Fruit fly (Drosophila melanogaster) whole organism, embryonic: ENCODE data around the gene Argp.

ENCODE experiments used
- BEAF-32 ChIP-seq: fragments of 200-800 bp; sonication (Bioruptor generic); optimal IDR thresholded peaks from 3 replicates; lab custom pipeline; 2017; ENCODE audit warnings: missing biosample characterization, missing genetic modification characterization, mild to moderate bottlenecking, moderate library complexity, missing genetic modification reagents
- C15 ChIP-seq: fragments of 200-800 bp; sonication (Bioruptor generic); IDR thresholded peaks from 3 replicates; pipeline ENCODE4 v1.3.6; 2022; ENCODE audit warnings: missing biosample characterization, missing genetic modification characterization
- CG10462 ChIP-seq: fragments of 200-800 bp; sonication (Bioruptor generic); optimal IDR thresholded peaks from 2 replicates; lab custom pipeline; 2016; ENCODE audit warnings: missing biosample characterization, missing genetic modification characterization
- CG10565 ChIP-seq: fragments of 200-800 bp; sonication (Bioruptor generic); optimal IDR thresholded peaks from 3 replicates; lab custom pipeline; 2016; ENCODE audit warnings: missing biosample characterization, mild to moderate bottlenecking, missing genetic modification characterization
- CG12155 ChIP-seq: fragments of 200-800 bp; sonication (Bioruptor generic); optimal IDR thresholded peaks from 3 replicates; lab custom pipeline; 2016; ENCODE audit warnings: missing biosample characterization, missing genetic modification characterization
- CG1233 ChIP-seq: fragments of 200-800 bp; sonication (Bioruptor generic); optimal IDR thresholded peaks from 4 replicates; lab custom pipeline; 2018; ENCODE audit warnings: missing biosample characterization, mild to moderate bottlenecking, missing genetic modification characterization
- CG14667 ChIP-seq: fragments of 200-800 bp; sonication (Bioruptor generic); IDR thresholded peaks from 2 replicates; pipeline ENCODE4 v1.3.6; 2022; ENCODE audit warnings: missing biosample characterization, missing genetic modification characterization
- CG1529 ChIP-seq: fragments of 200-800 bp; sonication (Bioruptor generic); optimal IDR thresholded peaks from 3 replicates; lab custom pipeline; 2018; ENCODE audit warnings: missing biosample characterization, missing genetic modification characterization
- CG17612 ChIP-seq: fragments of 200-800 bp; sonication (Bioruptor generic); IDR thresholded peaks from 2 replicates; pipeline ENCODE4 v1.3.6; 2022; ENCODE audit warnings: missing biosample characterization, missing genetic modification characterization
- CG17912 ChIP-seq: fragments of 200-800 bp; sonication (Bioruptor generic); optimal IDR thresholded peaks from 2 replicates; lab custom pipeline; 2018; ENCODE audit warnings: missing biosample characterization, mild to moderate bottlenecking, missing genetic modification characterization
- CG18262 ChIP-seq: fragments of 200-800 bp; optimal IDR thresholded peaks from 3 replicates; lab custom pipeline; 2019; ENCODE audit warnings: missing biosample characterization, mild to moderate bottlenecking, missing genetic modification characterization, moderate library complexity
- CG18599 ChIP-seq: fragments of 200-800 bp; sonication (Bioruptor generic); optimal IDR thresholded peaks from 3 replicates; lab custom pipeline; 2017; ENCODE audit warnings: missing biosample characterization, missing genetic modification characterization, mild to moderate bottlenecking, moderate library complexity, missing genetic modification reagents
- CG2202 ChIP-seq: fragments of 200-800 bp; sonication (Bioruptor generic); optimal IDR thresholded peaks from 2 replicates; lab custom pipeline; 2018; ENCODE audit warnings: missing biosample characterization, mild to moderate bottlenecking, missing genetic modification characterization
- CG3163 ChIP-seq: fragments of 200-800 bp; sonication (Bioruptor generic); optimal IDR thresholded peaks from 3 replicates; lab custom pipeline; 2016; ENCODE audit warnings: missing biosample characterization, missing genetic modification characterization
- CG3281 ChIP-seq: fragments of 200-800 bp; sonication (Bioruptor generic); optimal IDR thresholded peaks from 3 replicates; lab custom pipeline; 2017; ENCODE audit warnings: missing biosample characterization, mild to moderate bottlenecking, missing genetic modification characterization
- CG6254 ChIP-seq: fragments of 200-800 bp; sonication (Bioruptor generic); optimal IDR thresholded peaks from 3 replicates; lab custom pipeline; 2017; ENCODE audit warnings: mild to moderate bottlenecking, missing biosample characterization, missing genetic modification reagents, missing genetic modification characterization
- CG7786 ChIP-seq: fragments of 200-800 bp; sonication (Bioruptor generic); optimal IDR thresholded peaks from 2 replicates; lab custom pipeline; 2016; ENCODE audit warnings: missing biosample characterization, missing genetic modification characterization
- CG8290 ChIP-seq, 3 experiments: fragments of 200-800 bp; sonication (Bioruptor generic); optimal IDR thresholded peaks; 2 replicates each; lab custom pipeline; 2016 to 2019; ENCODE audit warnings: missing biosample characterization in 3 of 3, missing genetic modification characterization in 3 of 3, mild to moderate bottlenecking in 2 of 3, moderate library complexity in 1 of 3
- CG8478 ChIP-seq: fragments of >200 bp; optimal IDR thresholded peaks from 2 replicates; lab custom pipeline; 2018
- CHES-1-like ChIP-seq: fragments of 200-800 bp; sonication (Bioruptor generic); optimal IDR thresholded peaks from 2 replicates; lab custom pipeline; 2016; ENCODE audit warnings: missing biosample characterization, missing genetic modification characterization
- CkIIα-i1 ChIP-seq: fragments of 200-800 bp; sonication (Bioruptor generic); IDR thresholded peaks from 2 replicates; pipeline ENCODE4 v1.3.6; 2022; ENCODE audit warnings: missing biosample characterization, missing genetic modification characterization
- CrebB ChIP-seq: fragments of 200-800 bp; sonication (Bioruptor generic); optimal IDR thresholded peaks from 3 replicates; lab custom pipeline; 2018; ENCODE audit warnings: missing biosample characterization, mild to moderate bottlenecking, missing genetic modification characterization
- Mad ChIP-seq: fragments of 200-800 bp; sonication (Bioruptor generic); optimal IDR thresholded peaks from 2 replicates; lab custom pipeline; 2016; ENCODE audit warnings: missing biosample characterization, missing genetic modification characterization
- Mrtf ChIP-seq: fragments of 200-800 bp; sonication (Bioruptor generic); IDR thresholded peaks from 3 replicates; pipeline ENCODE4 v1.3.6; 2022; ENCODE audit warnings: missing biosample characterization, missing genetic modification characterization
- Six4 ChIP-seq: fragments of 200-800 bp; sonication (Bioruptor generic); optimal IDR thresholded peaks from 2 replicates; lab custom pipeline; 2016; ENCODE audit warnings: missing biosample characterization, missing genetic modification characterization
- Sox102F ChIP-seq: fragments of 200-800 bp; sonication (Bioruptor generic); optimal IDR thresholded peaks from 2 replicates; lab custom pipeline; 2018; ENCODE audit warnings: missing biosample characterization, mild to moderate bottlenecking, missing genetic modification characterization, moderate library complexity
- TFAM ChIP-seq: fragments of 200-800 bp; sonication (Bioruptor generic); optimal IDR thresholded peaks from 2 replicates; lab custom pipeline; 2017; ENCODE audit warnings: missing biosample characterization, missing genetic modification characterization, inconsistent platforms
- Usf ChIP-seq: fragments of 200-800 bp; sonication (Bioruptor generic); optimal IDR thresholded peaks from 2 replicates; lab custom pipeline; 2017; ENCODE audit warnings: missing genotype, missing biosample characterization, missing genetic modification characterization
- cg ChIP-seq: fragments of 200-800 bp; sonication (Bioruptor generic); optimal IDR thresholded peaks from 3 replicates; lab custom pipeline; 2019; ENCODE audit warnings: missing biosample characterization, mild to moderate bottlenecking, missing genetic modification characterization, moderate library complexity
- dan ChIP-seq: fragments of 200-800 bp; sonication (Bioruptor generic); IDR thresholded peaks from 2 replicates; pipeline ENCODE4 v1.3.6; 2022; ENCODE audit warnings: missing biosample characterization, missing genetic modification characterization
- dati ChIP-seq: fragments of 200-800 bp; sonication (Bioruptor generic); IDR thresholded peaks from 2 replicates; pipeline ENCODE4 v1.3.6; 2022; ENCODE audit warnings: missing biosample characterization, missing genetic modification characterization
- dpn ChIP-seq, 2 experiments: fragments of 200-800 bp; sonication (Bioruptor generic); optimal IDR thresholded peaks; 3 replicates each; lab custom pipeline; 2016; ENCODE audit warnings: missing biosample characterization in 2 of 2, missing genetic modification characterization in 2 of 2
- ftz-f1 ChIP-seq: fragments of 200-800 bp; sonication (Bioruptor generic); optimal IDR thresholded peaks from 2 replicates; lab custom pipeline; 2016; ENCODE audit warnings: missing biosample characterization, missing genetic modification characterization
- gsb ChIP-seq: fragments of 200-800 bp; sonication (Bioruptor generic); IDR thresholded peaks from 2 replicates; pipeline ENCODE4 v1.3.6; 2022; ENCODE audit warnings: missing biosample characterization, missing genetic modification characterization
- hkb ChIP-seq, 2 experiments: fragments of 200-800 bp in 1 of 2; fragments of >200 bp in 1 of 2; sonication (Bioruptor generic) in 1 of 2; IDR thresholded peaks in 1 of 2; optimal IDR thresholded peaks in 1 of 2; 2 replicates each; pipeline versions ENCODE4 v1.3.6 to Lab custom; 2017 to 2022; ENCODE audit warnings: missing biosample characterization in 1 of 2, missing genetic modification characterization in 1 of 2
- jumu ChIP-seq: fragments of 200-800 bp; sonication (Bioruptor generic); optimal IDR thresholded peaks from 3 replicates; lab custom pipeline; 2016; ENCODE audit warnings: missing biosample characterization, missing genetic modification characterization
- lilli ChIP-seq: fragments of 200-800 bp; sonication (Bioruptor generic); optimal IDR thresholded peaks from 3 replicates; lab custom pipeline; 2016; ENCODE audit warnings: missing biosample characterization, missing genetic modification characterization
- nmo ChIP-seq: fragments of 200-800 bp; sonication (Bioruptor generic); optimal IDR thresholded peaks from 2 replicates; lab custom pipeline; 2018; ENCODE audit warnings: missing biosample characterization, mild to moderate bottlenecking, missing genetic modification characterization, moderate library complexity
- p53 ChIP-seq: fragments of 200-800 bp; sonication (Bioruptor generic); optimal IDR thresholded peaks from 2 replicates; lab custom pipeline; 2016; ENCODE audit warnings: missing biosample characterization, missing genetic modification characterization
- prd ChIP-seq, 3 experiments: fragments of >200 bp in 2 of 3; fragments of 200-800 bp in 1 of 3; sonication (Bioruptor generic) in 1 of 3; optimal IDR thresholded peaks in 2 of 3; IDR thresholded peaks in 1 of 3; 2 replicates in 2 of 3; 3 replicates in 1 of 3; pipeline versions ENCODE4 v1.3.6 to Lab custom; 2017 to 2022; ENCODE audit warnings: missing biosample characterization in 1 of 3, missing genetic modification characterization in 1 of 3
- pum ChIP-seq: fragments of 200-800 bp; sonication (Bioruptor generic); optimal IDR thresholded peaks from 2 replicates; lab custom pipeline; 2016; ENCODE audit warnings: missing biosample characterization, missing genetic modification characterization
- salm ChIP-seq: fragments of 200-800 bp; sonication (Bioruptor generic); optimal IDR thresholded peaks from 2 replicates; lab custom pipeline; 2018; ENCODE audit warnings: missing biosample characterization, mild to moderate bottlenecking, missing genetic modification characterization
- schlank ChIP-seq: fragments of 200-800 bp; sonication (Bioruptor generic); optimal IDR thresholded peaks from 2 replicates; lab custom pipeline; 2018; ENCODE audit warnings: missing biosample characterization, mild to moderate bottlenecking, missing genetic modification characterization
- seq ChIP-seq: fragments of 200-800 bp; sonication (Bioruptor generic); IDR thresholded peaks from 2 replicates; pipeline ENCODE4 v1.3.6; 2022; ENCODE audit warnings: missing biosample characterization, missing genetic modification characterization
- tll ChIP-seq, 2 experiments: fragments of 200-800 bp in 1 of 2; fragments of >200 bp in 1 of 2; sonication (Bioruptor generic) in 1 of 2; optimal IDR thresholded peaks; 2 replicates each; lab custom pipeline; 2017 to 2019; ENCODE audit warnings: missing biosample characterization in 2 of 2, missing genetic modification characterization in 2 of 2, mild to moderate bottlenecking in 1 of 2, moderate library complexity in 1 of 2
- tup ChIP-seq: fragments of 200-800 bp; sonication (Bioruptor generic); optimal IDR thresholded peaks from 2 replicates; lab custom pipeline; 2016; ENCODE audit warnings: missing biosample characterization, mild to moderate bottlenecking, missing genetic modification characterization, moderate library complexity
- yki ChIP-seq: fragments of >200 bp; optimal IDR thresholded peaks from 3 replicates; lab custom pipeline; 2018
- zfh1 ChIP-seq: fragments of 200-800 bp; sonication (Bioruptor generic); IDR thresholded peaks from 3 replicates; pipeline ENCODE4 v1.3.6; 2022; ENCODE audit warnings: missing biosample characterization, missing genetic modification characterization

Argp gene

dm6 chr3R:13686371-13687211, 23.1 kb downstream of the Argp start, which contains the start of gene omd (continued):
- TF ChIP-seq tll (GFP tag; optimal IDR thresholded peaks at IDR 0.05; lab: Kevin White, UChicago) (no peak), CkIIα-i1 (GFP tag; lab: Robert Waterston, UW) (no peak), CG18599 (GFP tag; lab: Kevin White, UChicago) (peak; percentile 88), CG10462 (GFP tag; lab: Kevin White, UChicago) (peak; percentile 31), CG7786 (GFP tag; lab: Kevin White, UChicago) (peak; percentile 47), yki (lab: Kevin White, UChicago) (no peak), dan (GFP tag; lab: Robert Waterston, UW) (no peak), CG12155 (peak; percentile 8), BEAF-32 (GFP tag; lab: Kevin White, UChicago) (no peak), Six4 (no peak), Mrtf (GFP tag; lab: Robert Waterston, UW) (0 out of 3 replicates have a peak, but pooled peaks have one; percentile 7), Mad (GFP tag; lab: Kevin White, UChicago) (peak; percentile 56), schlank (peak; percentile 58), prd (optimal IDR thresholded peaks at IDR 0.05; lab: Kevin White, UChicago) (no peak), prd (GFP tag; IDR thresholded peaks at IDR 0.05; lab: Robert Waterston, UW) (peak; percentile 44; the same call in 1 of the 3 replicates), CG17912 (GFP tag; lab: Kevin White, UChicago) (peak; percentile 56), dpn (GFP tag; optimal IDR thresholded peaks at IDR 0.05; lab: Kevin White, UChicago) (peak; percentile 32 to 56), CG3163 (GFP tag; lab: Kevin White, UChicago) (peak; percentile 41), TFAM (GFP tag; lab: Kevin White, UChicago) (peak; percentile 8), CHES-1-like (GFP tag; lab: Kevin White, UChicago) (peak; percentile 49), CG3281 (GFP tag; lab: Kevin White, UChicago) (peak; percentile 73), pum (GFP tag; lab: Kevin White, UChicago) (peak; percentile 23), CG8290 (GFP tag; optimal IDR thresholded peaks at IDR 0.05; lab: Kevin White, UChicago) (no peak), CG8290 (tag; optimal IDR thresholded peaks at IDR 0.05; lab: Kevin White, UChicago) (peak in 1 of 2 experiments; percentile 51), CG10565 (no peak), hkb (optimal IDR thresholded peaks at IDR 0.05; lab: Kevin White, UChicago) (no peak), hkb (GFP tag; IDR thresholded peaks at IDR 0.05; lab: Robert Waterston, UW) (peak; percentile 77), Usf (GFP tag; lab: Kevin White, UChicago) (peak; percentile 24), ftz-f1 (GFP tag; lab: Kevin White, UChicago) (peak; percentile 94), seq (peak; percentile 51), tup (GFP tag; lab: Kevin White, UChicago) (peak; percentile 6), CG2202 (tag; lab: Kevin White, UChicago) (peak; percentile 69), cg (GFP tag; lab: Kevin White, UChicago) (peak; percentile 75), C15 (GFP tag; lab: Robert Waterston, UW) (0 out of 3 replicates have a peak, but pooled peaks have one; percentile 10), nmo (GFP tag; lab: Kevin White, UChicago) (peak; percentile 8), gsb (GFP tag; lab: Robert Waterston, UW) (peak; percentile 47; the same call in 1 of the 2 replicates), CG18262 (tag; lab: Kevin White, UChicago) (no peak), CG8478 (lab: Kevin White, UChicago) (no peak), zfh1 (peak; percentile 33; the same call in 1 of the 3 replicates), CG6254 (GFP tag; lab: Kevin White, UChicago) (peak; percentile 61), lilli (GFP tag; lab: Kevin White, UChicago) (peak; percentile 61), CrebB (tag; lab: Kevin White, UChicago) (peak; percentile 89), Sox102F (GFP tag; lab: Kevin White, UChicago) (peak; percentile 19), salm (tag; lab: Kevin White, UChicago) (peak; percentile 48), CG17612 (GFP tag; lab: Robert Waterston, UW) (peak; percentile 45; the same call in 1 of the 2 replicates), jumu (peak; percentile 27), p53 (peak; percentile 39), CG14667 (no peak), CG1233 (GFP tag; lab: Kevin White, UChicago) (peak; percentile 57), CG1529 (peak; percentile 60), dati (GFP tag; lab: Robert Waterston, UW) (peak; percentile 43; the same call in 1 of the 2 replicates)
